Fruit fly (Drosophila melanogaster): Measurements from ENCODE around the gene CG15545.

CG15545 gene

dm6 chr3R:30880894-30881293, 8.7 kb upstream of the CG15545 start, which contains the start of gene CG12071:
Gene CG12071 (minus strand): TSS chr3R:30881027.
- TF ChIP-seq fd59A (GFP tag; optimal IDR thresholded peaks at IDR 0.05) = no peak
- TF ChIP-seq Gug (GFP tag; IDR thresholded peaks at IDR 0.05) = no peak
- no peak for TF ChIP-seq CG11762 (GFP tag; optimal IDR thresholded peaks at IDR 0.05; ENCODE audit: insufficient read depth)

dm6 chr3R:30880024-30880423, 7.9 kb upstream of the CG15545 start:
- TF ChIP-seq CG7368 (GFP tag; optimal IDR thresholded peaks at IDR 0.05) = no peak
- TF ChIP-seq svp (GFP tag) = no peak
- TF ChIP-seq CG8632 (GFP tag; optimal IDR thresholded peaks at IDR 0.05) = no peak
- TF ChIP-seq CG9139 (GFP tag; optimal IDR thresholded peaks at IDR 0.05) = no peak
- TF ChIP-seq cyc (GFP tag; optimal IDR thresholded peaks at IDR 0.05) = no peak
- TF ChIP-seq spab (GFP tag; optimal IDR thresholded peaks at IDR 0.05) = no peak
- no peak for TF ChIP-seq CG8119 (GFP tag; IDR thresholded peaks at IDR 0.05)
- TF ChIP-seq fkh (GFP tag; optimal IDR thresholded peaks at IDR 0.05) = no peak
- TF ChIP-seq Ets21C (GFP tag; optimal IDR thresholded peaks at IDR 0.05) = no peak
- TF ChIP-seq CG6163 (GFP tag; IDR thresholded peaks at IDR 0.05) = no peak
- TF ChIP-seq CG6792 (GFP tag; optimal IDR thresholded peaks at IDR 0.05) = no peak
- no peak for TF ChIP-seq CG6276 (GFP tag; optimal IDR thresholded peaks at IDR 0.05)
- no peak for TF ChIP-seq CG1621 (tag; optimal IDR thresholded peaks at IDR 0.05)

- TF ChIP-seq OdsH (GFP tag; optimal IDR thresholded peaks at IDR 0.05) (no peak), CG16779 (tag; optimal IDR thresholded peaks at IDR 0.05) (no peak), CG6808 (GFP tag; optimal IDR thresholded peaks at IDR 0.05) (no peak), CG32006 (GFP tag; optimal IDR thresholded peaks at IDR 0.05) (no peak), salr (GFP tag; optimal IDR thresholded peaks at IDR 0.05) (no peak), Met (GFP tag; optimal IDR thresholded peaks at IDR 0.05) (no peak), CG6163 (GFP tag; IDR thresholded peaks at IDR 0.05) (no peak), Ets96B (tag; optimal IDR thresholded peaks at IDR 0.05) (no peak), Eip75B (GFP tag; optimal IDR thresholded peaks at IDR 0.05) (no peak), CG11762 (GFP tag; optimal IDR thresholded peaks at IDR 0.05; ENCODE audit: insufficient read depth) (no peak), Gug (GFP tag; IDR thresholded peaks at IDR 0.05) (no peak), topi (GFP tag; optimal IDR thresholded peaks at IDR 0.05) (no peak)
These were observed 6.0 kb upstream of the CG15545 start for dm6 chr3R:30878105-30878504.

dm6 chr3R:30876136-30876683, 4.1 kb upstream of the CG15545 start, which contains the start of gene CG15546:
Gene CG15546 (minus strand): TSS chr3R:30876186.
- TF ChIP-seq Hr38 (GFP tag; optimal IDR thresholded peaks at IDR 0.05) = no peak
- no peak for TF ChIP-seq achi (GFP tag; optimal IDR thresholded peaks at IDR 0.05)
- no peak for TF ChIP-seq salr (GFP tag; optimal IDR thresholded peaks at IDR 0.05)
- peak; percentile 2 for TF ChIP-seq esn (GFP tag; optimal IDR thresholded peaks at IDR 0.05)
- no peak for TF ChIP-seq CG6808 (GFP tag; optimal IDR thresholded peaks at IDR 0.05)
- TF ChIP-seq ss (GFP tag; optimal IDR thresholded peaks at IDR 0.05) = no peak
- no peak for TF ChIP-seq fd85E (GFP tag; optimal IDR thresholded peaks at IDR 0.05)
- no peak for TF ChIP-seq CG6792 (GFP tag; optimal IDR thresholded peaks at IDR 0.05)
- peak; percentile 82 for TF ChIP-seq eg (GFP tag; IDR thresholded peaks at IDR 0.05)
- no peak for TF ChIP-seq Ets21C (GFP tag; optimal IDR thresholded peaks at IDR 0.05)
- peak; percentile 42 for TF ChIP-seq CG32006 (GFP tag; optimal IDR thresholded peaks at IDR 0.05)
- no peak for TF ChIP-seq CG4318 (GFP tag; optimal IDR thresholded peaks at IDR 0.05)
- no peak for TF ChIP-seq cyc (GFP tag; optimal IDR thresholded peaks at IDR 0.05)
- no peak for TF ChIP-seq fkh (GFP tag; optimal IDR thresholded peaks at IDR 0.05)
- TF ChIP-seq CG16779 (tag; optimal IDR thresholded peaks at IDR 0.05) = no peak
- peak; percentile 73 for TF ChIP-seq CG15336 (GFP tag; IDR thresholded peaks at IDR 0.05)
- TF ChIP-seq Lpt (GFP tag; optimal IDR thresholded peaks at IDR 0.05) = no peak
- TF ChIP-seq dsx (GFP tag; optimal IDR thresholded peaks at IDR 0.05; ENCODE audit: poor library complexity, severe bottlenecking) = no peak
- TF ChIP-seq Smox (GFP tag; optimal IDR thresholded peaks at IDR 0.05) = peak; percentile 10
- TF ChIP-seq Sox14 (GFP tag; optimal IDR thresholded peaks at IDR 0.05) = no peak
- TF ChIP-seq Sox102F (GFP tag; optimal IDR thresholded peaks at IDR 0.05) = no peak
- no peak for TF ChIP-seq CG1621 (tag; optimal IDR thresholded peaks at IDR 0.05)
- TF ChIP-seq dac (GFP tag; optimal IDR thresholded peaks at IDR 0.05) = no peak
- TF ChIP-seq CG3919 (GFP tag; optimal IDR thresholded peaks at IDR 0.05) = peak; percentile 2
- no peak for TF ChIP-seq acj6 (GFP tag; optimal IDR thresholded peaks at IDR 0.05)
- peak; percentile 18 for TF ChIP-seq net (GFP tag; optimal IDR thresholded peaks at IDR 0.05)
- no peak for TF ChIP-seq CG6276 (GFP tag; optimal IDR thresholded peaks at IDR 0.05)
- TF ChIP-seq CG7368 (GFP tag; optimal IDR thresholded peaks at IDR 0.05) = no peak
- no peak for TF ChIP-seq CG8319 (GFP tag; optimal IDR thresholded peaks at IDR 0.05)
- TF ChIP-seq CG9139 (GFP tag; optimal IDR thresholded peaks at IDR 0.05) = no peak
- TF ChIP-seq CG11294 (GFP tag; IDR thresholded peaks at IDR 0.05) = peak; percentile 75; the same call in 1 of the 2 replicates
- TF ChIP-seq Hr39 (GFP tag; optimal IDR thresholded peaks at IDR 0.05) = peak; percentile 28
